Worm (Caenorhabditis elegans): Measurements from ENCODE around the gene Y56A3A.28.
A peak's percentile ranks its signal among the peaks of the same experiment; 100 is the strongest.

Gene Y56A3A.28

ce11 chrIII:11980743-11981142, 9.6 kb upstream of the Y56A3A.28 start:
- TF ChIP-seq nhr-25 (tag; optimal IDR thresholded peaks at IDR 0.05): no peak
- TF ChIP-seq R02D3.7 (tag; optimal IDR thresholded peaks at IDR 0.05): no peak
- no peak for TF ChIP-seq aly-2 (tag; optimal IDR thresholded peaks at IDR 0.05)

DNA sequence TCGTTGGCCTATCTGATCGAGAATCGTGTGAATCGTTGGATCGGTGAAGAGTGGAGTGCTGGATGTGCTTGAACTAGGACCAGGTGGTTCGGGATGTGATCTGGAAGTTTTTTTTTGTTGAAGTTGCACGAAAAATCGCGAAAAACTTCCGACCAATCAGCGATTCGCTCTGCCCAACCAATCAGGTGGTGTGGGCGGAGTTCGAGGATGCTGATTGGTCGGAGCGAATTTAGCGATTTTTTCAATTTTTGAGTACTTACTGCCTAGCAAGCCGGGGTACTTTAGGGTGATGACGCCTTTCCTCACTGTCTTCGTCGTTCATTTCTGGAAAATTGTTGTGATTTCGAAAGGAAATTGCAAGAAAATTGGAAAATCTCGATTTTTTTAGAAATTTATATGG, 7.6 kb upstream of the Y56A3A.28 start, which contains the start of gene Y56A3A.30:
TSS of gene Y56A3A.30 (minus strand) at position 324 of the 400 bp plus-strand sequence.
- no peak for TF ChIP-seq nhr-10 (tag; optimal IDR thresholded peaks at IDR 0.05)

ce11 chrIII:11974414-11974813, 3.2 kb upstream of the Y56A3A.28 start, which contains the start of gene Y56A3A.31:
Gene Y56A3A.31 (plus strand): TSS chrIII:11974477.
- TF ChIP-seq nhr-21 (tag; optimal IDR thresholded peaks at IDR 0.05) (no peak), mbf-1 (tag; optimal IDR thresholded peaks at IDR 0.05) (no peak), unc-55 (GFP tag; optimal IDR thresholded peaks at IDR 0.05) (peak; percentile 1), unc-62 (GFP tag; optimal IDR thresholded peaks at IDR 0.05) (no peak), gmeb-1 (tag; optimal IDR thresholded peaks at IDR 0.05) (peak; percentile 59), nhr-6 (tag; optimal IDR thresholded peaks at IDR 0.05) (no peak), zag-1 (tag; optimal IDR thresholded peaks at IDR 0.05) (no peak)

DNA sequence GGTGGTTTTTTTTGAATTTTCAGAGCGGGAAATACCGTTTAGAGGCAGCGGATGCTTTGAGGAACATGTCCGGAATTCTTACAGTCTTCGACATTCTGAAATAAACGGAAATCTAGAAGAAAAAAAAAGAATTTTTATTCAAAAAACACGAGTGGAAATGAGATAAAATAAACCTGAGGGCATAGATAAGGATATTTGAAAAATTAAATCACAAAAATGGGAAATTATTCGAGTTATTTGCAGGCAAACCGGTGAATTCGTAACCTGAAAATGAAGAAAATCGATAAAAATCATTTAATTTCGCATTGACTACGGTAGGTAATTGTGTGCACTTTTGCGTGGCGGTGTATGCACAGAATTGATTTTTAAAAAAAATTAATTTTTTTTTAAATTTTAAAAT, 2.8 kb upstream of the Y56A3A.28 start, which contains the start of gene ung-1:
TSS of gene ung-1 (minus strand) at position 101 of the 400 bp plus-strand sequence.
- no peak for TF ChIP-seq F13H6.1 (tag; optimal IDR thresholded peaks at IDR 0.05)

ce11 chrIII:11967049-11967448, 4.1 kb downstream of the Y56A3A.28 start:
- TF ChIP-seq lin-13 (GFP tag; optimal IDR thresholded peaks at IDR 0.05): peak; percentile 11

DNA sequence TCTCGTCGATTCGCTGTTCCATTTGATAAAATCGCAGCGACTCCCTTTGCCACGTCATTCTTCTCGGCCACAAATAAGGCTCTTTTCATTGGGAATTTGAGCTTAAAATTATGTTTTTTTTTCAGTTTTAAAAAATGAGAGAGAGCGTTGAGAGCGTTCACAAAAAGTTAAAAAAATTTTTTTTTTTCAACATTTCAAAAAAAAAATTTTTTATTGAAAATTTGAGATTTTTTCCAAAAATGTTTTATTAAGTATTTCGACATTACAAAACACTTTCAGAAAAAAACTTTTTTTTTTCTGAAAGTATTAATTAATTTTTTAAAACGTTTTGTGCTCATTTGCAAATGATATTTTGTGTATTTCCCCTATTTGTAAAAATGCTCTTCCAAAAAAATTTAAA, 11.1 kb downstream of the Y56A3A.28 start, which contains the start of gene top-3:
TSS of gene top-3 (minus strand) at position 101 of the 400 bp plus-strand sequence.
- no peak for TF ChIP-seq lin-13 (GFP tag; optimal IDR thresholded peaks at IDR 0.05)

- no peak for TF ChIP-seq mdl-1 (tag; optimal IDR thresholded peaks at IDR 0.05)
- no peak for TF ChIP-seq aly-2 (tag; optimal IDR thresholded peaks at IDR 0.05)
- no peak for TF ChIP-seq nhr-23 (tag; optimal IDR thresholded peaks at IDR 0.05)
- TF ChIP-seq sma-9 (GFP tag; optimal IDR thresholded peaks at IDR 0.05): no peak
- TF ChIP-seq sma-9 (tag; optimal IDR thresholded peaks at IDR 0.05): no peak
- no peak for TF ChIP-seq nhr-25 (tag; optimal IDR thresholded peaks at IDR 0.05)
- TF ChIP-seq mab-5 (tag; optimal IDR thresholded peaks at IDR 0.05): no peak
- no peak for TF ChIP-seq fos-1 (tag; optimal IDR thresholded peaks at IDR 0.05)
- TF ChIP-seq ZK546.5 (tag; optimal IDR thresholded peaks at IDR 0.05): no peak
These were observed 17.0 kb downstream of the Y56A3A.28 start for ce11 chrIII:11954150-11954549.

DNA sequence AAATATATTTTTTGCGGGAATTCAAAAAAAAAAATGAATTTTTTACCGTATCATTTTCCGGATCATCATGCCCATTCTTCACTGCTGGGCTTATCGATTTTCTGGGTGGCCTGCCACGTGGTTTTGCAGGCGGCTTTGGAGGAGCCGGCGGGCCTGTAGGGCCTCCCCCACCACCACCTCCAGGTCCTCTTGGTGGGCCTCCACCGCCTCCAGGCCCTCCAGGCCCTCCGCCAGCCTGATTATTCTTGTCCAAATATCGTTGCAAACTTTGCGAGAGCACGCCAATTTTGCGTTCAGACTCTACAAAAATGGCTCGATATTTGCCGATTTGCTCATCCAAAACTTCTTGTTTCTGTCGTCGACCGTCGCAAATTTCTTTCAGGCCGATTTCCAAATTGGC, 20.1 kb downstream of the Y56A3A.28 start:
- TF ChIP-seq ceh-16 (tag; optimal IDR thresholded peaks at IDR 0.05) (no peak), unc-62 (GFP tag; optimal IDR thresholded peaks at IDR 0.05) (no peak), sma-9 (GFP tag; optimal IDR thresholded peaks at IDR 0.05) (no peak), sma-9 (tag; optimal IDR thresholded peaks at IDR 0.05) (no peak), lin-13 (GFP tag; optimal IDR thresholded peaks at IDR 0.05) (no peak), nhr-237 (tag; optimal IDR thresholded peaks at IDR 0.05) (no peak), elt-3 (tag; optimal IDR thresholded peaks at IDR 0.05) (no peak), elt-1 (tag; optimal IDR thresholded peaks at IDR 0.05) (no peak), mab-5 (tag; optimal IDR thresholded peaks at IDR 0.05) (no peak), Y55F3AM.14 (GFP tag; optimal IDR thresholded peaks at IDR 0.05) (no peak), crh-2 (tag; optimal IDR thresholded peaks at IDR 0.05) (no peak), zag-1 (tag; optimal IDR thresholded peaks at IDR 0.05) (no peak), nhr-12 (tag; optimal IDR thresholded peaks at IDR 0.05) (no peak), nhr-11 (tag; optimal IDR thresholded peaks at IDR 0.05) (no peak), skn-1 (tag; optimal IDR thresholded peaks at IDR 0.05) (no peak), lsy-2 (tag; optimal IDR thresholded peaks at IDR 0.05) (no peak), aly-2 (tag; optimal IDR thresholded peaks at IDR 0.05) (no peak), F13H6.1 (tag; optimal IDR thresholded peaks at IDR 0.05) (no peak)
